Worm (Caenorhabditis elegans): ENCODE data around the gene sra-9.

- TF ChIP-seq nhr-28 (tag; optimal IDR thresholded peaks at IDR 0.05) = no peak
- no peak for TF ChIP-seq ceh-83 (GFP tag; optimal IDR thresholded peaks at IDR 0.05)
- no peak for TF ChIP-seq nhr-237 (tag; optimal IDR thresholded peaks at IDR 0.05)
- TF ChIP-seq unc-39 (tag; optimal IDR thresholded peaks at IDR 0.05) = no peak
- TF ChIP-seq unc-62 (GFP tag; optimal IDR thresholded peaks at IDR 0.05) = no peak
- no peak for TF ChIP-seq pha-4 (tag; optimal IDR thresholded peaks at IDR 0.05)
- TF ChIP-seq mab-5 (tag; optimal IDR thresholded peaks at IDR 0.05) = no peak
- no peak for TF ChIP-seq hlh-1 (tag; optimal IDR thresholded peaks at IDR 0.05)
- no peak for TF ChIP-seq elt-3 (tag; optimal IDR thresholded peaks at IDR 0.05)
Measured at ce11 chrII:9559929-9560328, 27.8 kb downstream of the sra-9 start, which contains the start of gene F35H8.4.
